Worm (Caenorhabditis elegans): ENCODE measurements around the gene twk-14.

- TF ChIP-seq unc-130 (tag; optimal IDR thresholded peaks at IDR 0.05) (no peak), mep-1 (tag; optimal IDR thresholded peaks at IDR 0.05) (no peak), nhr-77 (tag; optimal IDR thresholded peaks at IDR 0.05) (no peak), ztf-4 (tag; optimal IDR thresholded peaks at IDR 0.05) (no peak), ceh-8 (GFP tag; optimal IDR thresholded peaks at IDR 0.05) (no peak), nhr-237 (tag; optimal IDR thresholded peaks at IDR 0.05) (no peak), nhr-12 (tag; optimal IDR thresholded peaks at IDR 0.05) (no peak), nhr-76 (tag; optimal IDR thresholded peaks at IDR 0.05) (no peak), lsy-2 (tag; optimal IDR thresholded peaks at IDR 0.05) (no peak), pqm-1 (tag; optimal IDR thresholded peaks at IDR 0.05) (no peak)
These were observed 57.6 kb downstream of the twk-14 start, which contains the start of gene twk-13 for ce11 chrV:12337894-12338293.
